Worm (Caenorhabditis elegans) whole organism, late embryonic: ENCODE measurements around the gene rmd-1.

Experiments
- K02D7.2 ChIP-seq: sonication (generic microtip); optimal IDR thresholded peaks from 2 replicates; lab custom pipeline; 2017; ENCODE audit warnings: mild to moderate bottlenecking, missing genetic modification characterization, missing compliant biosample characterization
- K09A11.1 ChIP-seq: sonication (generic microtip); optimal IDR thresholded peaks from 2 replicates; lab custom pipeline; 2017; ENCODE audit warnings: antibody characterized with exemption, mild to moderate bottlenecking, missing genetic modification characterization, missing compliant biosample characterization; ENCODE audit not compliant: insufficient read depth
- Y22D7AL.16 ChIP-seq: sonication (generic microtip); optimal IDR thresholded peaks from 2 replicates; lab custom pipeline; 2016; ENCODE audit warnings: missing genetic modification characterization, missing compliant biosample characterization
- ama-1 ChIP-seq: fragments of 150-350 bp; optimal IDR thresholded peaks from 2 replicates; lab custom pipeline; 2014
- ceh-14 ChIP-seq: sonication (generic microtip); optimal IDR thresholded peaks from 2 replicates; lab custom pipeline; 2016; ENCODE audit warnings: missing genotype, missing genetic modification characterization, missing compliant biosample characterization
- ceh-18 ChIP-seq: sonication (generic microtip); optimal IDR thresholded peaks from 2 replicates; lab custom pipeline; 2016; ENCODE audit warnings: missing genetic modification characterization, missing compliant biosample characterization
- ceh-19 ChIP-seq: fragments of 200-800 bp; sonication (Bioruptor generic); optimal IDR thresholded peaks from 2 replicates; lab custom pipeline; 2018; ENCODE audit warnings: mild to moderate bottlenecking, missing genetic modification characterization, missing compliant biosample characterization
- ceh-2 ChIP-seq: sonication (generic microtip); optimal IDR thresholded peaks from 2 replicates; lab custom pipeline; 2016; ENCODE audit warnings: missing genotype, missing genetic modification characterization, missing compliant biosample characterization
- ceh-22 ChIP-seq: sonication (generic microtip); optimal IDR thresholded peaks from 2 replicates; lab custom pipeline; 2017; ENCODE audit warnings: missing biosample characterization, missing genetic modification characterization
- ceh-31 ChIP-seq: sonication (generic microtip); optimal IDR thresholded peaks from 2 replicates; lab custom pipeline; 2016; ENCODE audit warnings: missing genetic modification characterization, missing compliant biosample characterization
- ceh-45 ChIP-seq: fragments of 200-800 bp; sonication (Bioruptor generic); IDR thresholded peaks from 2 replicates; pipeline ENCODE4 v1.3.6; 2022; ENCODE audit warnings: missing genetic modification reagents, missing genetic modification characterization, missing compliant biosample characterization
- ceh-48 ChIP-seq: sonication (generic microtip); optimal IDR thresholded peaks from 2 replicates; lab custom pipeline; 2016; ENCODE audit warnings: missing genetic modification characterization, inconsistent platforms, missing compliant biosample characterization
- ceh-6 ChIP-seq: fragments of 200-800 bp; sonication (Bioruptor generic); optimal IDR thresholded peaks from 2 replicates; lab custom pipeline; 2018; ENCODE audit warnings: mild to moderate bottlenecking, missing genetic modification characterization, missing compliant biosample characterization
- dve-1 ChIP-seq: sonication (generic microtip); optimal IDR thresholded peaks from 2 replicates; lab custom pipeline; 2017; ENCODE audit warnings: antibody characterized with exemption, mild to moderate bottlenecking, missing genetic modification characterization, missing compliant biosample characterization
- elt-2 ChIP-seq: sonication (generic microtip); optimal IDR thresholded peaks from 2 replicates; lab custom pipeline; 2016; ENCODE audit warnings: missing genetic modification reagents, missing genetic modification characterization, missing compliant biosample characterization
- ets-4 ChIP-seq: sonication (generic microtip); optimal IDR thresholded peaks from 2 replicates; lab custom pipeline; 2016; ENCODE audit warnings: missing genetic modification characterization, missing compliant biosample characterization
- eyg-1 ChIP-seq: sonication (generic microtip); optimal IDR thresholded peaks from 2 replicates; lab custom pipeline; 2016; ENCODE audit warnings: missing genotype, missing genetic modification characterization, missing compliant biosample characterization
- fax-1 ChIP-seq: sonication (generic microtip); optimal IDR thresholded peaks from 2 replicates; lab custom pipeline; 2016; ENCODE audit warnings: missing genotype, missing genetic modification characterization, missing compliant biosample characterization
- hlh-15 ChIP-seq: sonication (generic microtip); optimal IDR thresholded peaks from 2 replicates; lab custom pipeline; 2016; ENCODE audit warnings: missing genetic modification characterization, missing compliant biosample characterization
- hlh-30 ChIP-seq: sonication (generic microtip); optimal IDR thresholded peaks from 2 replicates; lab custom pipeline; 2017; ENCODE audit warnings: antibody characterized with exemption, missing genetic modification characterization, missing compliant biosample characterization; ENCODE audit not compliant: insufficient read depth
- hlh-6 ChIP-seq: sonication (generic microtip); optimal IDR thresholded peaks from 2 replicates; lab custom pipeline; 2016; ENCODE audit warnings: missing genotype, missing genetic modification characterization, missing compliant biosample characterization
- hlh-8 ChIP-seq: sonication (generic microtip); optimal IDR thresholded peaks from 2 replicates; lab custom pipeline; 2016; ENCODE audit warnings: missing genotype, missing genetic modification characterization, missing compliant biosample characterization
- madf-2 ChIP-seq: sonication (generic microtip); optimal IDR thresholded peaks from 2 replicates; lab custom pipeline; 2017; ENCODE audit warnings: missing genetic modification characterization, missing compliant biosample characterization
- nfya-1 ChIP-seq: sonication (generic microtip); optimal IDR thresholded peaks from 2 replicates; lab custom pipeline; 2017; ENCODE audit warnings: missing genetic modification characterization, mild to moderate bottlenecking, missing compliant biosample characterization, antibody characterized with exemption, moderate library complexity
- nhr-11 ChIP-seq: fragments of 150-350 bp; optimal IDR thresholded peaks from 2 replicates; lab custom pipeline; 2014; ENCODE audit warnings: missing biosample characterization, missing genetic modification characterization
- npax-4 ChIP-seq: sonication (generic microtip); optimal IDR thresholded peaks from 2 replicates; lab custom pipeline; 2016; ENCODE audit warnings: missing genetic modification characterization, missing compliant biosample characterization
- odd-2 ChIP-seq: sonication (generic microtip); optimal IDR thresholded peaks from 2 replicates; lab custom pipeline; 2017; ENCODE audit warnings: antibody characterized with exemption, mild to moderate bottlenecking, missing genetic modification characterization, missing compliant biosample characterization
- pag-3 ChIP-seq: sonication (generic microtip); optimal IDR thresholded peaks from 2 replicates; lab custom pipeline; 2016; ENCODE audit warnings: missing compliant biosample characterization, missing genetic modification characterization, borderline replicate concordance
- pat-9 ChIP-seq: fragments of 200-800 bp; sonication (Bioruptor generic); optimal IDR thresholded peaks from 2 replicates; lab custom pipeline; 2018; ENCODE audit warnings: mild to moderate bottlenecking, missing genetic modification characterization, moderate library complexity, missing compliant biosample characterization
- pax-1 ChIP-seq: fragments of 150-350 bp; optimal IDR thresholded peaks from 2 replicates; lab custom pipeline; 2014; ENCODE audit warnings: missing biosample characterization, missing genetic modification characterization
- pha-4 ChIP-seq: fragments of 150-350 bp; optimal IDR thresholded peaks from 2 replicates; lab custom pipeline; 2018; ENCODE audit warnings: missing biosample characterization, missing genetic modification reagents, missing genetic modification characterization
- rnt-1 ChIP-seq: sonication (generic microtip); optimal IDR thresholded peaks from 2 replicates; lab custom pipeline; 2016; ENCODE audit warnings: missing genetic modification characterization, missing compliant biosample characterization
- sox-2 ChIP-seq: fragments of 200-800 bp; sonication (Bioruptor generic); IDR thresholded peaks from 2 replicates; pipeline ENCODE4 v1.3.6; 2022; ENCODE audit warnings: missing genetic modification reagents, missing genetic modification characterization, missing compliant biosample characterization
- sox-4 ChIP-seq: sonication (generic microtip); optimal IDR thresholded peaks from 2 replicates; lab custom pipeline; 2017; ENCODE audit warnings: mild to moderate bottlenecking, missing genetic modification characterization, inconsistent platforms, missing compliant biosample characterization
- tbx-2 ChIP-seq: sonication (generic microtip); optimal IDR thresholded peaks from 2 replicates; lab custom pipeline; 2016; ENCODE audit warnings: missing genetic modification characterization, missing compliant biosample characterization
- tbx-7 ChIP-seq: sonication (generic microtip); optimal IDR thresholded peaks from 2 replicates; lab custom pipeline; 2016; ENCODE audit warnings: missing genotype, missing genetic modification characterization, missing compliant biosample characterization
- unc-42 ChIP-seq: sonication (generic microtip); optimal IDR thresholded peaks from 2 replicates; lab custom pipeline; 2016; ENCODE audit warnings: missing genotype, missing genetic modification characterization, missing compliant biosample characterization
- unc-86 ChIP-seq: sonication (generic microtip); optimal IDR thresholded peaks from 2 replicates; lab custom pipeline; 2016; ENCODE audit warnings: missing genetic modification characterization, missing compliant biosample characterization
- zip-5 ChIP-seq: sonication (generic microtip); optimal IDR thresholded peaks from 2 replicates; lab custom pipeline; 2016; ENCODE audit warnings: missing genetic modification characterization, missing compliant biosample characterization

The rmd-1 gene

ce11 chrIII:9802045-9802444, 43.2 kb downstream of the rmd-1 start:
- TF ChIP-seq pha-4 (tag; lab: Kevin White, UChicago) (no peak), K09A11.1 (tag; lab: Kevin White, UChicago) (no peak), eyg-1 (no peak), sox-2 (no peak), elt-2 (tag; lab: Kevin White, UChicago) (no peak), madf-2 (tag; lab: Kevin White, UChicago) (no peak), ceh-6 (no peak), nhr-11 (no peak), dve-1 (tag; lab: Kevin White, UChicago) (no peak), npax-4 (tag; lab: Kevin White, UChicago) (no peak), hlh-15 (tag; lab: Kevin White, UChicago) (no peak), rnt-1 (tag; lab: Kevin White, UChicago) (no peak), pag-3 (tag; lab: Kevin White, UChicago) (no peak), hlh-6 (tag; lab: Kevin White, UChicago) (no peak), ceh-2 (tag; lab: Kevin White, UChicago) (no peak), tbx-2 (tag; lab: Kevin White, UChicago) (no peak), unc-86 (tag; lab: Kevin White, UChicago) (no peak), ama-1 (lab: Kevin White, UChicago) (no peak), pax-1 (tag; lab: Kevin White, UChicago) (no peak)

- TF ChIP-seq fax-1, result no peak
- peak; percentile 13 for TF ChIP-seq ceh-48 (tag; lab: Kevin White, UChicago)
Observed at ce11 chrIII:9804997-9805610, 46.2 kb downstream of the rmd-1 start, which contains the start of gene riok-3. TSS of gene riok-3 (minus strand) at chrIII:9805011.

ce11 chrIII:9806968-9807559, 48.2 kb downstream of the rmd-1 start, which contains the start of gene ZK632.4:
TSS of gene ZK632.4 (minus strand) at chrIII:9807454.
- no peak for TF ChIP-seq sox-2

ce11 chrIII:9807560-9808046, 48.7 kb downstream of the rmd-1 start:
- TF ChIP-seq hlh-6 (tag; lab: Kevin White, UChicago) (no peak), hlh-30 (tag; lab: Kevin White, UChicago) (peak; percentile 17)

DNA sequence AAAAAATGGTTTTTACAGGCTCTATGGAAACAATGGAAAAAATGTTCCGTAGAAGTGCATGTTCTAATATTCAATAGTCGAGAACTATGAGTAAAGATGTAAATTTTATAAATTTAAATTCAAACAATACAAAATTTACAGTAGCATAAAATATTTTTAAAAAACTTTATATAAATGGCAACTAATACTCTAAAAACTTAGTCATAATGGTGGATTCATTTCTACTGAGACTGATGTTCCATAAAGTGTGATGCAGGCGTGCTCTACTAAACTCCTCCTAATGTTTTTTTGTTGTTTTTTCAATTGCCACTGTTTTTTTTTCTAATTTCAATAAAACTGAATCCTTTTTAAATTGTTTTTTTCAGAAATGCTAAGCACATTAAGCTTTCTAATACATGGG, 49.3 kb downstream of the rmd-1 start, which contains the start of gene gtap-2:
gtap-2 (plus strand) TSS at position 366 of the 400 bp plus-strand sequence.
- peak; percentile 73 for TF ChIP-seq zip-5 (tag; lab: Kevin White, UChicago)
- peak; percentile 48 for TF ChIP-seq fax-1
- no peak for TF ChIP-seq ceh-22
- TF ChIP-seq nfya-1 (tag; lab: Kevin White, UChicago), result no peak
- peak; percentile 5 for TF ChIP-seq ceh-14 (tag; lab: Kevin White, UChicago)
- TF ChIP-seq elt-2 (tag; lab: Kevin White, UChicago), result peak; percentile 45
- TF ChIP-seq ceh-19 (GFP tag; lab: Kevin White, UChicago), result no peak
- TF ChIP-seq ceh-45 (GFP tag; lab: Robert Waterston, UW), result no peak
- no peak for TF ChIP-seq pat-9 (tag; lab: Kevin White, UChicago)
- no peak for TF ChIP-seq unc-42 (tag; lab: Kevin White, UChicago)
- TF ChIP-seq K02D7.2 (tag; lab: Kevin White, UChicago), result no peak
- no peak for TF ChIP-seq Y22D7AL.16 (tag; lab: Kevin White, UChicago)
- peak; percentile 65 for TF ChIP-seq ceh-2 (tag; lab: Kevin White, UChicago)
- no peak for TF ChIP-seq pha-4 (tag; lab: Kevin White, UChicago)
- TF ChIP-seq tbx-2 (tag; lab: Kevin White, UChicago), result peak; percentile 77
- no peak for TF ChIP-seq hlh-6 (tag; lab: Kevin White, UChicago)
- no peak for TF ChIP-seq pax-1 (tag; lab: Kevin White, UChicago)
- TF ChIP-seq odd-2 (tag; lab: Kevin White, UChicago), result no peak
- peak; percentile 16 for TF ChIP-seq unc-86 (tag; lab: Kevin White, UChicago)
- no peak for TF ChIP-seq ceh-18
- peak; percentile 68 for TF ChIP-seq ceh-31
- TF ChIP-seq ets-4, result peak; percentile 54
- TF ChIP-seq pag-3 (tag; lab: Kevin White, UChicago), result no peak
- no peak for TF ChIP-seq ceh-6
- peak; percentile 50 for TF ChIP-seq tbx-7 (tag; lab: Kevin White, UChicago)
- peak; percentile 70 for TF ChIP-seq hlh-8 (tag; lab: Kevin White, UChicago)
- no peak for TF ChIP-seq sox-4 (tag; lab: Kevin White, UChicago)
- TF ChIP-seq, all 69 proteins: peak for 11
